Fruit fly (Drosophila melanogaster) whole organism, embryonic: ENCODE data around the gene Unc-115b.

ENCODE experiments used
- CG10147 ChIP-seq: fragments of 200-800 bp; sonication (Bioruptor generic); optimal IDR thresholded peaks from 2 replicates; lab custom pipeline; 2019; ENCODE audit warnings: missing biosample characterization, mild to moderate bottlenecking, missing genetic modification characterization, moderate library complexity
- CG1024 ChIP-seq: fragments of 200-800 bp; sonication (Bioruptor generic); IDR thresholded peaks from 2 replicates; pipeline ENCODE4 v1.3.6; 2022; ENCODE audit warnings: missing biosample characterization, missing genetic modification characterization
- CG10654 ChIP-seq: fragments of 200-800 bp; sonication (Bioruptor generic); optimal IDR thresholded peaks from 2 replicates; lab custom pipeline; 2016; ENCODE audit warnings: missing biosample characterization, missing genetic modification characterization
- CG10959 ChIP-seq: fragments of 200-800 bp; sonication (Bioruptor generic); IDR thresholded peaks from 2 replicates; pipeline ENCODE4 v1.3.6; 2022; ENCODE audit warnings: missing biosample characterization, missing genetic modification characterization
- CG11695 ChIP-seq: fragments of 200-800 bp; sonication (Bioruptor generic); IDR thresholded peaks from 3 replicates; pipeline ENCODE4 v1.3.6; 2022; ENCODE audit warnings: missing biosample characterization, missing genetic modification characterization
- CG12236 ChIP-seq: fragments of 200-800 bp; sonication (Bioruptor generic); optimal IDR thresholded peaks from 2 replicates; lab custom pipeline; 2016; ENCODE audit warnings: missing biosample characterization, missing genetic modification characterization
- CG14710 ChIP-seq: fragments of 200-800 bp; sonication (Bioruptor generic); optimal IDR thresholded peaks from 3 replicates; lab custom pipeline; 2019; ENCODE audit warnings: missing biosample characterization, mild to moderate bottlenecking, missing genetic modification characterization, moderate library complexity
- CG14860 ChIP-seq: fragments of 200-800 bp; sonication (Bioruptor generic); IDR thresholded peaks from 3 replicates; pipeline ENCODE4 v1.3.6; 2022; ENCODE audit warnings: missing biosample characterization, missing genetic modification characterization; ENCODE audit not compliant: partially characterized antibody
- CG15269 ChIP-seq: fragments of 200-800 bp; sonication (Bioruptor generic); optimal IDR thresholded peaks from 2 replicates; lab custom pipeline; 2018; ENCODE audit warnings: missing biosample characterization, mild to moderate bottlenecking, missing genetic modification characterization, moderate library complexity
- CG15601 ChIP-seq: fragments of 200-800 bp; sonication (Bioruptor generic); optimal IDR thresholded peaks from 3 replicates; lab custom pipeline; 2019; ENCODE audit warnings: missing biosample characterization, mild to moderate bottlenecking, missing genetic modification characterization, moderate library complexity
- CG16815 ChIP-seq: fragments of 200-800 bp; sonication (Bioruptor generic); optimal IDR thresholded peaks from 3 replicates; lab custom pipeline; 2017; ENCODE audit warnings: missing biosample characterization, mild to moderate bottlenecking, missing genetic modification characterization
- CG17568 ChIP-seq: fragments of 200-800 bp; sonication (Bioruptor generic); optimal IDR thresholded peaks from 2 replicates; lab custom pipeline; 2018; ENCODE audit warnings: missing biosample characterization, mild to moderate bottlenecking, missing genetic modification characterization, moderate library complexity
- CG18619 ChIP-seq: fragments of 200-800 bp; sonication (Bioruptor generic); optimal IDR thresholded peaks from 3 replicates; lab custom pipeline; 2017; ENCODE audit warnings: missing biosample characterization, mild to moderate bottlenecking, missing genetic modification characterization
- CG2875 ChIP-seq: fragments of 200-800 bp; sonication (Bioruptor generic); optimal IDR thresholded peaks from 2 replicates; lab custom pipeline; 2017; ENCODE audit warnings: missing biosample characterization, mild to moderate bottlenecking, missing genetic modification characterization, missing genetic modification reagents
- CG31365 ChIP-seq: fragments of 200-800 bp; sonication (Bioruptor generic); optimal IDR thresholded peaks from 2 replicates; lab custom pipeline; 2018; ENCODE audit warnings: missing biosample characterization, mild to moderate bottlenecking, missing genetic modification characterization
- CG31441 ChIP-seq: fragments of 200-800 bp; sonication (Bioruptor generic); IDR thresholded peaks from 2 replicates; pipeline ENCODE4 v1.3.6; 2022; ENCODE audit warnings: missing biosample characterization, missing genetic modification characterization
- CG34224 ChIP-seq: fragments of 200-800 bp; sonication (Bioruptor generic); IDR thresholded peaks from 3 replicates; pipeline ENCODE4 v1.3.6; 2022; ENCODE audit warnings: missing biosample characterization, missing genetic modification characterization; ENCODE audit not compliant: partially characterized antibody
- CG34422 ChIP-seq: fragments of 200-800 bp; sonication (Bioruptor generic); IDR thresholded peaks from 3 replicates; pipeline ENCODE4 v1.3.6; 2022; ENCODE audit warnings: missing biosample characterization, missing genetic modification characterization
- CG4404 ChIP-seq: fragments of 200-800 bp; sonication (Bioruptor generic); IDR thresholded peaks from 2 replicates; pipeline ENCODE4 v1.3.6; 2022; ENCODE audit warnings: missing biosample characterization, missing genetic modification characterization
- CG6689 ChIP-seq: fragments of 200-800 bp; sonication (Bioruptor generic); IDR thresholded peaks from 2 replicates; pipeline ENCODE4 v1.3.6; 2022; ENCODE audit warnings: missing biosample characterization, missing genetic modification characterization
- CG7963 ChIP-seq: fragments of 200-800 bp; sonication (Bioruptor generic); IDR thresholded peaks from 3 replicates; pipeline ENCODE4 v1.3.6; 2022; ENCODE audit warnings: missing biosample characterization, missing genetic modification characterization; ENCODE audit not compliant: partially characterized antibody
- D ChIP-seq, 2 experiments: fragments of 200-800 bp in 1 of 2; fragments of >200 bp in 1 of 2; sonication (Bioruptor generic) in 1 of 2; optimal IDR thresholded peaks; 2 replicates in 1 of 2; 3 replicates in 1 of 2; lab custom pipeline; 2017; ENCODE audit warnings: mild to moderate bottlenecking in 1 of 2, missing biosample characterization in 1 of 2, missing genetic modification characterization in 1 of 2, missing genetic modification reagents in 1 of 2
- Dek ChIP-seq: fragments of 200-800 bp; sonication (Bioruptor generic); optimal IDR thresholded peaks from 3 replicates; lab custom pipeline; 2019; ENCODE audit warnings: missing biosample characterization, mild to moderate bottlenecking, missing genetic modification characterization, moderate library complexity
- H15 ChIP-seq: fragments of 200-800 bp; sonication (Bioruptor generic); IDR thresholded peaks from 3 replicates; pipeline ENCODE4 v1.3.6; 2022; ENCODE audit warnings: missing biosample characterization, missing genetic modification characterization
- Hand ChIP-seq: fragments of 200-800 bp; sonication (Bioruptor generic); optimal IDR thresholded peaks from 2 replicates; lab custom pipeline; 2017; ENCODE audit warnings: mild to moderate bottlenecking, missing biosample characterization, missing genetic modification reagents, missing genetic modification characterization
- Lpt ChIP-seq: fragments of >200 bp; optimal IDR thresholded peaks from 2 replicates; lab custom pipeline; 2018; ENCODE audit warnings: missing biosample characterization, missing genetic modification characterization
- Max ChIP-seq: fragments of 200-800 bp; sonication (Bioruptor generic); optimal IDR thresholded peaks from 2 replicates; lab custom pipeline; 2016; ENCODE audit warnings: missing biosample characterization, mild to moderate bottlenecking, missing genetic modification characterization
- NC2α ChIP-seq: fragments of 200-800 bp; sonication (Bioruptor generic); optimal IDR thresholded peaks from 2 replicates; lab custom pipeline; 2016; ENCODE audit warnings: missing biosample characterization, missing genetic modification characterization
- NFAT ChIP-seq: fragments of 200-800 bp; sonication (Bioruptor generic); IDR thresholded peaks from 2 replicates; pipeline ENCODE4 v1.3.6; 2022; ENCODE audit warnings: missing biosample characterization, missing genetic modification characterization
- Oaz ChIP-seq: fragments of 200-800 bp; sonication (Bioruptor generic); IDR thresholded peaks from 2 replicates; pipeline ENCODE4 v1.3.6; 2022; ENCODE audit warnings: missing biosample characterization, missing genetic modification characterization
- Tbp ChIP-seq: fragments of >200 bp; optimal IDR thresholded peaks from 2 replicates; lab custom pipeline; 2018; ENCODE audit warnings: missing biosample characterization, missing genetic modification characterization
- Vsx1 ChIP-seq: fragments of 200-800 bp; sonication (Bioruptor generic); optimal IDR thresholded peaks from 2 replicates; lab custom pipeline; 2017; ENCODE audit warnings: missing biosample characterization, mild to moderate bottlenecking, missing genetic modification characterization, missing genetic modification reagents
- YL-1 ChIP-seq: fragments of 200-800 bp; sonication (Bioruptor generic); optimal IDR thresholded peaks from 3 replicates; lab custom pipeline; 2017; ENCODE audit warnings: missing biosample characterization, mild to moderate bottlenecking, missing genetic modification characterization
- ab ChIP-seq: fragments of 200-800 bp; sonication (Bioruptor generic); optimal IDR thresholded peaks from 2 replicates; lab custom pipeline; 2016; ENCODE audit warnings: missing biosample characterization, missing genetic modification characterization
- ap ChIP-seq: fragments of 200-800 bp; sonication (Bioruptor generic); IDR thresholded peaks from 2 replicates; pipeline ENCODE4 v1.3.6; 2022; ENCODE audit warnings: missing biosample characterization, missing genetic modification characterization
- ato ChIP-seq: fragments of 200-800 bp; sonication (Bioruptor generic); IDR thresholded peaks from 2 replicates; pipeline ENCODE4 v1.3.6; 2022; ENCODE audit warnings: missing biosample characterization, missing genetic modification characterization; ENCODE audit not compliant: partially characterized antibody
- bsh ChIP-seq, 2 experiments: fragments of 200-800 bp; sonication (Bioruptor generic); optimal IDR thresholded peaks; 2 replicates each; lab custom pipeline; 2017 to 2018; ENCODE audit warnings: mild to moderate bottlenecking in 2 of 2, missing biosample characterization in 2 of 2, missing genetic modification characterization in 2 of 2, moderate library complexity in 1 of 2
- cg ChIP-seq: fragments of 200-800 bp; sonication (Bioruptor generic); optimal IDR thresholded peaks from 3 replicates; lab custom pipeline; 2019; ENCODE audit warnings: missing biosample characterization, mild to moderate bottlenecking, missing genetic modification characterization, moderate library complexity
- dimm ChIP-seq: fragments of 200-800 bp; sonication (Bioruptor generic); IDR thresholded peaks from 2 replicates; pipeline ENCODE4 v1.3.6; 2022; ENCODE audit warnings: missing biosample characterization, missing genetic modification characterization
- eve ChIP-seq, 2 experiments: fragments of >200 bp; optimal IDR thresholded peaks; 2 replicates each; lab custom pipeline; 2017; ENCODE audit warnings: missing biosample characterization in 2 of 2, missing genetic modification characterization in 2 of 2
- eyg ChIP-seq: fragments of 200-800 bp; sonication (Bioruptor generic); optimal IDR thresholded peaks from 3 replicates; lab custom pipeline; 2016; ENCODE audit warnings: missing biosample characterization, missing genetic modification characterization
- gro ChIP-seq: fragments of 200-800 bp; sonication (Bioruptor generic); optimal IDR thresholded peaks from 2 replicates; lab custom pipeline; 2016; ENCODE audit warnings: missing biosample characterization, missing genetic modification characterization
- gt ChIP-seq: fragments of 200-800 bp; sonication (Bioruptor generic); IDR thresholded peaks from 2 replicates; pipeline ENCODE4 v1.3.6; 2022; ENCODE audit warnings: missing biosample characterization, missing genetic modification characterization
- hbn ChIP-seq: fragments of 200-800 bp; sonication (Bioruptor generic); IDR thresholded peaks from 2 replicates; pipeline ENCODE4 v1.3.6; 2022; ENCODE audit warnings: missing biosample characterization, missing genetic modification characterization; ENCODE audit not compliant: partially characterized antibody
- jumu ChIP-seq: fragments of 200-800 bp; sonication (Bioruptor generic); optimal IDR thresholded peaks from 3 replicates; lab custom pipeline; 2016; ENCODE audit warnings: missing biosample characterization, missing genetic modification characterization
- ken ChIP-seq: fragments of 200-800 bp; sonication (Bioruptor generic); IDR thresholded peaks from 3 replicates; pipeline ENCODE4 v1.3.6; 2022; ENCODE audit warnings: missing biosample characterization, missing genetic modification characterization
- seq ChIP-seq: fragments of 200-800 bp; sonication (Bioruptor generic); IDR thresholded peaks from 2 replicates; pipeline ENCODE4 v1.3.6; 2022; ENCODE audit warnings: missing biosample characterization, missing genetic modification characterization
- so ChIP-seq: fragments of 200-800 bp; sonication (Bioruptor generic); IDR thresholded peaks from 3 replicates; pipeline ENCODE4 v1.3.6; 2022; ENCODE audit warnings: missing biosample characterization, missing genetic modification characterization
- unpg ChIP-seq: fragments of 200-800 bp; sonication (Bioruptor generic); optimal IDR thresholded peaks from 3 replicates; lab custom pipeline; 2018; ENCODE audit warnings: missing biosample characterization, mild to moderate bottlenecking, missing genetic modification characterization, moderate library complexity
- vnd ChIP-seq: fragments of 200-800 bp; sonication (Bioruptor generic); IDR thresholded peaks from 3 replicates; pipeline ENCODE4 v1.3.6; 2022; ENCODE audit warnings: missing biosample characterization, missing genetic modification characterization; ENCODE audit not compliant: partially characterized antibody
- z ChIP-seq: fragments of 200-800 bp; sonication (Bioruptor generic); IDR thresholded peaks from 3 replicates; pipeline ENCODE4 v1.3.6; 2022; ENCODE audit warnings: missing biosample characterization, missing genetic modification characterization

Gene Unc-115b

dm6 chr3R:9702567-9702966, 10.0 kb upstream of the Unc-115b start (continued):
- TF ChIP-seq CG11695, result no peak
- TF ChIP-seq eve (GFP tag; optimal IDR thresholded peaks at IDR 0.05; lab: Kevin White, UChicago), result no peak
- no peak for TF ChIP-seq D (optimal IDR thresholded peaks at IDR 0.05; lab: Kevin White, UChicago)
- peak; percentile 85 for TF ChIP-seq D (GFP tag; optimal IDR thresholded peaks at IDR 0.05; lab: Kevin White, UChicago)
- no peak for TF ChIP-seq CG6689 (GFP tag; lab: Robert Waterston, UW)
- TF ChIP-seq dimm (GFP tag; lab: Robert Waterston, UW), result no peak
- TF ChIP-seq CG4404 (GFP tag; lab: Robert Waterston, UW), result no peak
- TF ChIP-seq ab (GFP tag; lab: Kevin White, UChicago), result peak; percentile 70
- TF ChIP-seq bsh (GFP tag; optimal IDR thresholded peaks at IDR 0.05; lab: Kevin White, UChicago), result peak in 1 of 2 experiments; percentile 90
- TF ChIP-seq Max (GFP tag; lab: Kevin White, UChicago), result peak; percentile 83
- peak; percentile 74 for TF ChIP-seq CG12236 (GFP tag; lab: Kevin White, UChicago)
- TF ChIP-seq gt, result no peak
- TF ChIP-seq NFAT (GFP tag; lab: Robert Waterston, UW), result no peak
- TF ChIP-seq CG15269 (tag; lab: Kevin White, UChicago), result peak; percentile 93
- no peak for TF ChIP-seq CG31441 (GFP tag; lab: Robert Waterston, UW)
- TF ChIP-seq Vsx1 (GFP tag; lab: Kevin White, UChicago), result peak; percentile 81
- no peak for TF ChIP-seq so (GFP tag; lab: Robert Waterston, UW)
- TF ChIP-seq CG10654 (GFP tag; lab: Kevin White, UChicago), result peak; percentile 84
- peak; percentile 82 for TF ChIP-seq CG10147 (GFP tag; lab: Kevin White, UChicago)
- peak; percentile 76 for TF ChIP-seq jumu (GFP tag; lab: Kevin White, UChicago)
- TF ChIP-seq CG1024 (GFP tag; lab: Robert Waterston, UW), result no peak
- TF ChIP-seq CG2875 (GFP tag; lab: Kevin White, UChicago), result peak; percentile 86
- no peak for TF ChIP-seq z (GFP tag; lab: Robert Waterston, UW)
- TF ChIP-seq CG7963 (GFP tag; lab: Robert Waterston, UW), result no peak
- TF ChIP-seq Oaz (GFP tag; lab: Robert Waterston, UW), result no peak
- no peak for TF ChIP-seq CG34224 (GFP tag; lab: Robert Waterston, UW)
- peak; percentile 95 for TF ChIP-seq unpg
- no peak for TF ChIP-seq ken (GFP tag; lab: Robert Waterston, UW)
- peak; percentile 89 for TF ChIP-seq Dek (tag; lab: Kevin White, UChicago)
- peak; percentile 69 for TF ChIP-seq eyg
- no peak for TF ChIP-seq H15 (GFP tag; lab: Robert Waterston, UW)
- TF ChIP-seq CG17568 (GFP tag; lab: Kevin White, UChicago), result peak; percentile 93
- peak; percentile 73 for TF ChIP-seq Hand (GFP tag; lab: Kevin White, UChicago)
- TF ChIP-seq CG14710, result peak; percentile 82
- peak; percentile 83 for TF ChIP-seq CG31365
- no peak for TF ChIP-seq seq
- TF ChIP-seq CG18619 (GFP tag; lab: Kevin White, UChicago), result peak; percentile 89
- TF ChIP-seq CG14860 (GFP tag; lab: Robert Waterston, UW), result no peak
- TF ChIP-seq YL-1 (GFP tag; lab: Kevin White, UChicago), result peak; percentile 75
- no peak for TF ChIP-seq CG34422 (GFP tag; lab: Robert Waterston, UW)
- no peak for TF ChIP-seq vnd (GFP tag; lab: Robert Waterston, UW)
- no peak for TF ChIP-seq ato
- TF ChIP-seq Lpt (GFP tag; lab: Kevin White, UChicago), result no peak
- peak; percentile 85 for TF ChIP-seq CG15601 (tag; lab: Kevin White, UChicago)
- TF ChIP-seq CG16815 (GFP tag; lab: Kevin White, UChicago), result peak; percentile 62
- peak; percentile 72 for TF ChIP-seq NC2α
- TF ChIP-seq gro, result peak; percentile 89
- TF ChIP-seq ap (GFP tag; lab: Robert Waterston, UW), result no peak
- no peak for TF ChIP-seq CG10959 (GFP tag; lab: Robert Waterston, UW)
- TF ChIP-seq cg, result peak; percentile 7
- TF ChIP-seq hbn, result no peak
- no peak for TF ChIP-seq Tbp (GFP tag; lab: Kevin White, UChicago)
